Fruit fly (Drosophila melanogaster) whole organism, embryonic: ENCODE data around the gene SMC1.

Source experiments
- ATbp ChIP-seq: fragments of 200-800 bp; sonication (Bioruptor generic); optimal IDR thresholded peaks from 2 replicates; lab custom pipeline; 2017; ENCODE audit warnings: missing biosample characterization, mild to moderate bottlenecking, missing genetic modification characterization, missing genetic modification reagents
- Aef1 ChIP-seq: fragments of 200-800 bp; sonication (Bioruptor generic); IDR thresholded peaks from 3 replicates; pipeline ENCODE4 v1.3.6; 2022; ENCODE audit warnings: missing biosample characterization, missing genetic modification characterization
- Asciz ChIP-seq: fragments of 200-800 bp; sonication (Bioruptor generic); optimal IDR thresholded peaks from 2 replicates; lab custom pipeline; 2017; ENCODE audit warnings: missing biosample characterization, mild to moderate bottlenecking, missing genetic modification characterization, missing genetic modification reagents
- Atf-2 ChIP-seq: fragments of 200-800 bp; sonication (Bioruptor generic); optimal IDR thresholded peaks from 2 replicates; lab custom pipeline; 2016; ENCODE audit warnings: missing biosample characterization, missing genetic modification characterization
- B-H2 ChIP-seq: fragments of 200-800 bp; sonication (Bioruptor generic); optimal IDR thresholded peaks from 2 replicates; lab custom pipeline; 2018; ENCODE audit warnings: missing biosample characterization, mild to moderate bottlenecking, missing genetic modification characterization
- CG10147 ChIP-seq: fragments of 200-800 bp; sonication (Bioruptor generic); optimal IDR thresholded peaks from 2 replicates; lab custom pipeline; 2019; ENCODE audit warnings: missing biosample characterization, mild to moderate bottlenecking, missing genetic modification characterization, moderate library complexity
- CG10274 ChIP-seq: fragments of 200-800 bp; sonication (Bioruptor generic); optimal IDR thresholded peaks from 3 replicates; lab custom pipeline; 2017; ENCODE audit warnings: missing biosample characterization, mild to moderate bottlenecking, missing genetic modification characterization
- CG12391 ChIP-seq: fragments of 200-800 bp; sonication (Bioruptor generic); optimal IDR thresholded peaks from 3 replicates; lab custom pipeline; 2018; ENCODE audit warnings: missing biosample characterization, mild to moderate bottlenecking, missing genetic modification characterization, moderate library complexity
- CG13296 ChIP-seq: fragments of 200-800 bp; sonication (Bioruptor generic); optimal IDR thresholded peaks from 3 replicates; lab custom pipeline; 2018; ENCODE audit warnings: missing biosample characterization, mild to moderate bottlenecking, missing genetic modification characterization
- CG14965 ChIP-seq: fragments of 200-800 bp; sonication (Bioruptor generic); optimal IDR thresholded peaks from 2 replicates; lab custom pipeline; 2016; ENCODE audit warnings: missing biosample characterization, missing genetic modification characterization, borderline replicate concordance
- CG16815 ChIP-seq: fragments of 200-800 bp; sonication (Bioruptor generic); optimal IDR thresholded peaks from 3 replicates; lab custom pipeline; 2017; ENCODE audit warnings: missing biosample characterization, mild to moderate bottlenecking, missing genetic modification characterization
- CG17568 ChIP-seq: fragments of 200-800 bp; sonication (Bioruptor generic); optimal IDR thresholded peaks from 2 replicates; lab custom pipeline; 2018; ENCODE audit warnings: missing biosample characterization, mild to moderate bottlenecking, missing genetic modification characterization, moderate library complexity
- CG2678 ChIP-seq: fragments of 200-800 bp; sonication (Bioruptor generic); optimal IDR thresholded peaks from 3 replicates; lab custom pipeline; 2019; ENCODE audit warnings: missing biosample characterization, mild to moderate bottlenecking, missing genetic modification characterization, moderate library complexity
- CG30431 ChIP-seq: fragments of 200-800 bp; sonication (Bioruptor generic); optimal IDR thresholded peaks from 2 replicates; lab custom pipeline; 2017; ENCODE audit warnings: missing biosample characterization, missing genetic modification characterization
- CG3407 ChIP-seq: fragments of 200-800 bp; sonication (Bioruptor generic); optimal IDR thresholded peaks from 2 replicates; lab custom pipeline; 2018; ENCODE audit warnings: missing biosample characterization, mild to moderate bottlenecking, missing genetic modification characterization
- CG4424 ChIP-seq: fragments of 200-800 bp; sonication (Bioruptor generic); optimal IDR thresholded peaks from 3 replicates; lab custom pipeline; 2016; ENCODE audit warnings: missing biosample characterization, missing genetic modification characterization
- CG4730 ChIP-seq: fragments of 200-800 bp; sonication (Bioruptor generic); IDR thresholded peaks from 2 replicates; pipeline ENCODE4 v1.3.6; 2022; ENCODE audit warnings: missing biosample characterization, missing genetic modification characterization
- CG9727 ChIP-seq: fragments of 200-800 bp; sonication (Bioruptor generic); optimal IDR thresholded peaks from 3 replicates; lab custom pipeline; 2017; ENCODE audit warnings: missing biosample characterization, mild to moderate bottlenecking, missing genetic modification characterization
- CG9797 ChIP-seq: fragments of 200-800 bp; sonication (Bioruptor generic); optimal IDR thresholded peaks from 3 replicates; lab custom pipeline; 2018; ENCODE audit warnings: missing biosample characterization, mild to moderate bottlenecking, missing genetic modification characterization
- Dip3 ChIP-seq: fragments of 200-800 bp; sonication (Bioruptor generic); optimal IDR thresholded peaks from 3 replicates; lab custom pipeline; 2016; ENCODE audit warnings: missing biosample characterization, missing genetic modification characterization
- Fer2 ChIP-seq: fragments of 200-800 bp; sonication (Bioruptor generic); optimal IDR thresholded peaks from 2 replicates; lab custom pipeline; 2018; ENCODE audit warnings: missing biosample characterization, mild to moderate bottlenecking, missing genetic modification characterization, moderate library complexity
- Gsc ChIP-seq: fragments of 200-800 bp; sonication (Bioruptor generic); IDR thresholded peaks from 2 replicates; pipeline ENCODE4 v1.3.6; 2022; ENCODE audit warnings: missing biosample characterization, missing genetic modification characterization
- Gug ChIP-seq: fragments of 200-800 bp; sonication (Bioruptor generic); IDR thresholded peaks from 4 replicates; pipeline ENCODE4 v1.3.6; 2022; ENCODE audit warnings: missing biosample characterization, missing genetic modification characterization
- H15 ChIP-seq: fragments of 200-800 bp; sonication (Bioruptor generic); IDR thresholded peaks from 3 replicates; pipeline ENCODE4 v1.3.6; 2022; ENCODE audit warnings: missing biosample characterization, missing genetic modification characterization
- H2.0 ChIP-seq: fragments of 200-800 bp; sonication (Bioruptor generic); IDR thresholded peaks from 2 replicates; pipeline ENCODE4 v1.3.6; 2022; ENCODE audit warnings: missing biosample characterization, missing genetic modification characterization
- HLH54F ChIP-seq: fragments of 200-800 bp; sonication (Bioruptor generic); optimal IDR thresholded peaks from 3 replicates; lab custom pipeline; 2016; ENCODE audit warnings: missing biosample characterization, missing genetic modification characterization
- Hr78 ChIP-seq, 2 experiments: fragments of 200-800 bp in 1 of 2; fragments of >200 bp in 1 of 2; sonication (Bioruptor generic) in 1 of 2; optimal IDR thresholded peaks; 2 replicates each; lab custom pipeline; 2017 to 2019; ENCODE audit warnings: missing biosample characterization in 2 of 2, missing genetic modification characterization in 2 of 2, mild to moderate bottlenecking in 1 of 2, moderate library complexity in 1 of 2
- NC2β ChIP-seq: fragments of 200-800 bp; sonication (Bioruptor generic); optimal IDR thresholded peaks from 2 replicates; lab custom pipeline; 2016; ENCODE audit warnings: missing biosample characterization, missing genetic modification characterization
- Tbp ChIP-seq: fragments of >200 bp; optimal IDR thresholded peaks from 2 replicates; lab custom pipeline; 2018; ENCODE audit warnings: missing biosample characterization, missing genetic modification characterization
- YL-1 ChIP-seq: fragments of 200-800 bp; sonication (Bioruptor generic); optimal IDR thresholded peaks from 3 replicates; lab custom pipeline; 2017; ENCODE audit warnings: missing biosample characterization, mild to moderate bottlenecking, missing genetic modification characterization
- amos ChIP-seq: fragments of 200-800 bp; sonication (Bioruptor generic); IDR thresholded peaks from 2 replicates; pipeline ENCODE4 v1.3.6; 2022; ENCODE audit warnings: missing biosample characterization, missing genetic modification characterization; ENCODE audit not compliant: partially characterized antibody
- ara ChIP-seq: fragments of 200-800 bp; sonication (Bioruptor generic); IDR thresholded peaks from 2 replicates; pipeline ENCODE4 v1.3.6; 2022; ENCODE audit warnings: missing biosample characterization, missing genetic modification characterization
- ase ChIP-seq: fragments of 200-800 bp; sonication (Bioruptor generic); IDR thresholded peaks from 3 replicates; pipeline ENCODE4 v1.3.6; 2022; ENCODE audit warnings: missing biosample characterization, missing genetic modification characterization
- chinmo ChIP-seq: fragments of 200-800 bp; sonication (Bioruptor generic); IDR thresholded peaks from 4 replicates; pipeline ENCODE4 v1.3.6; 2022; ENCODE audit warnings: missing biosample characterization, missing genetic modification characterization; ENCODE audit not compliant: partially characterized antibody
- ci ChIP-seq: fragments of 200-800 bp; sonication (Bioruptor generic); IDR thresholded peaks from 3 replicates; pipeline ENCODE4 v1.3.6; 2022; ENCODE audit warnings: missing biosample characterization, missing genetic modification characterization
- fd3F ChIP-seq: fragments of 200-800 bp; sonication (Bioruptor generic); optimal IDR thresholded peaks from 2 replicates; lab custom pipeline; 2018; ENCODE audit warnings: missing biosample characterization, mild to moderate bottlenecking, missing genetic modification characterization, moderate library complexity
- grau ChIP-seq: fragments of 200-800 bp; optimal IDR thresholded peaks from 3 replicates; lab custom pipeline; 2019; ENCODE audit warnings: missing biosample characterization, mild to moderate bottlenecking, missing genetic modification characterization, moderate library complexity
- gsb-n ChIP-seq: fragments of 200-800 bp; sonication (Bioruptor generic); optimal IDR thresholded peaks from 3 replicates; lab custom pipeline; 2018; ENCODE audit warnings: missing biosample characterization, mild to moderate bottlenecking, missing genetic modification characterization
- hkb ChIP-seq, 2 experiments: fragments of 200-800 bp in 1 of 2; fragments of >200 bp in 1 of 2; sonication (Bioruptor generic) in 1 of 2; IDR thresholded peaks in 1 of 2; optimal IDR thresholded peaks in 1 of 2; 2 replicates each; pipeline versions ENCODE4 v1.3.6 to Lab custom; 2017 to 2022; ENCODE audit warnings: missing biosample characterization in 1 of 2, missing genetic modification characterization in 1 of 2
- org-1 ChIP-seq: fragments of 200-800 bp; sonication (Bioruptor generic); optimal IDR thresholded peaks from 2 replicates; lab custom pipeline; 2017; ENCODE audit warnings: missing biosample characterization, missing genetic modification characterization
- p53 ChIP-seq: fragments of 200-800 bp; sonication (Bioruptor generic); optimal IDR thresholded peaks from 2 replicates; lab custom pipeline; 2016; ENCODE audit warnings: missing biosample characterization, missing genetic modification characterization
- rib ChIP-seq: fragments of 200-800 bp; sonication (Bioruptor generic); IDR thresholded peaks from 2 replicates; pipeline ENCODE4 v1.3.6; 2022; ENCODE audit warnings: missing biosample characterization, missing genetic modification characterization
- sc ChIP-seq, 3 experiments: fragments of >200 bp in 2 of 3; fragments of 200-800 bp in 1 of 3; sonication (Bioruptor generic) in 1 of 3; optimal IDR thresholded peaks; 2 replicates in 2 of 3; 3 replicates in 1 of 3; lab custom pipeline; 2017; ENCODE audit warnings: mild to moderate bottlenecking in 1 of 3, missing biosample characterization in 1 of 3, missing genetic modification characterization in 1 of 3, missing genetic modification reagents in 1 of 3
- sima ChIP-seq: fragments of 200-800 bp; sonication (Bioruptor generic); optimal IDR thresholded peaks from 2 replicates; lab custom pipeline; 2016; ENCODE audit warnings: missing biosample characterization, missing genetic modification characterization
- tx ChIP-seq: fragments of 200-800 bp; sonication (Bioruptor generic); optimal IDR thresholded peaks from 2 replicates; lab custom pipeline; 2016; ENCODE audit warnings: missing biosample characterization, missing genetic modification characterization
- wdn ChIP-seq: fragments of 200-800 bp; sonication (Bioruptor generic); IDR thresholded peaks from 2 replicates; pipeline ENCODE4 v1.3.6; 2022; ENCODE audit warnings: missing biosample characterization, missing genetic modification characterization
- zen2 ChIP-seq: fragments of 200-800 bp; sonication (Bioruptor generic); IDR thresholded peaks from 3 replicates; pipeline ENCODE4 v1.3.6; 2022; ENCODE audit warnings: missing biosample characterization, missing genetic modification characterization; ENCODE audit not compliant: partially characterized antibody

SMC1 gene

dm6 chr3R:24037538-24038265 lies 20.4 kb upstream of the SMC1 start, which contains the start of gene spas (continued):
- TF ChIP-seq Gsc (peak; percentile 49; the same call in 1 of the 2 replicates), CG30431 (GFP tag; lab: Kevin White, UChicago) (peak; percentile 61), CG9797 (GFP tag; lab: Kevin White, UChicago) (peak; percentile 40), wdn (GFP tag; lab: Robert Waterston, UW) (no peak; the same call in 1 of the 2 replicates), tx (GFP tag; lab: Kevin White, UChicago) (peak; percentile 83), CG10147 (no peak), hkb (optimal IDR thresholded peaks at IDR 0.05; lab: Kevin White, UChicago) (peak; percentile 41), hkb (GFP tag; IDR thresholded peaks at IDR 0.05; lab: Robert Waterston, UW) (peak; percentile 55), sima (no peak), Hr78 (GFP tag; optimal IDR thresholded peaks at IDR 0.05; lab: Kevin White, UChicago) (no peak), H15 (peak; percentile 68; the same call in 2 of the 3 replicates), HLH54F (peak; percentile 83), CG9727 (GFP tag; lab: Kevin White, UChicago) (peak; percentile 83), YL-1 (peak; percentile 65), CG16815 (GFP tag; lab: Kevin White, UChicago) (peak; percentile 81), Gug (GFP tag; lab: Robert Waterston, UW) (peak; percentile 88), CG14965 (GFP tag; lab: Kevin White, UChicago) (no peak), zen2 (GFP tag; lab: Robert Waterston, UW) (peak; percentile 80), rib (GFP tag; lab: Robert Waterston, UW) (peak; percentile 79), B-H2 (peak; percentile 29), org-1 (GFP tag; lab: Kevin White, UChicago) (peak; percentile 2), CG12391 (tag; lab: Kevin White, UChicago) (peak; percentile 81), ci (GFP tag; lab: Robert Waterston, UW) (peak; percentile 76; the same call in 2 of the 3 replicates), sc (optimal IDR thresholded peaks at IDR 0.05; lab: Kevin White, UChicago) (no peak), sc (GFP tag; optimal IDR thresholded peaks at IDR 0.05; lab: Kevin White, UChicago) (no peak), ara (GFP tag; lab: Robert Waterston, UW) (peak; percentile 62), CG4424 (GFP tag; lab: Kevin White, UChicago) (peak; percentile 49), Tbp (GFP tag; lab: Kevin White, UChicago) (no peak), CG10274 (GFP tag; lab: Kevin White, UChicago) (no peak), NC2β (GFP tag; lab: Kevin White, UChicago) (no peak), CG2678 (tag; lab: Kevin White, UChicago) (peak; percentile 63), CG17568 (GFP tag; lab: Kevin White, UChicago) (no peak), Dip3 (GFP tag; lab: Kevin White, UChicago) (peak; percentile 78), H2.0 (GFP tag; lab: Robert Waterston, UW) (peak; percentile 57; the same call in 1 of the 2 replicates), grau (tag; lab: Kevin White, UChicago) (peak; percentile 53), Aef1 (GFP tag; lab: Robert Waterston, UW) (peak; percentile 70), Asciz (no peak), CG4730 (GFP tag; lab: Robert Waterston, UW) (peak; percentile 61; the same call in 1 of the 2 replicates), Atf-2 (GFP tag; lab: Kevin White, UChicago) (peak; percentile 59), ase (GFP tag; lab: Robert Waterston, UW) (peak; percentile 53; the same call in 1 of the 3 replicates), gsb-n (tag; lab: Kevin White, UChicago) (no peak), chinmo (GFP tag; lab: Robert Waterston, UW) (0 out of 4 replicates have a peak, but pooled peaks have one; percentile 68), fd3F (GFP tag; lab: Kevin White, UChicago) (peak; percentile 40), p53 (GFP tag; lab: Kevin White, UChicago) (no peak), ATbp (no peak), amos (GFP tag; lab: Robert Waterston, UW) (peak; percentile 96), CG3407 (GFP tag; lab: Kevin White, UChicago) (peak; percentile 46), Fer2 (peak; percentile 22), CG13296 (peak; percentile 37)
